Fruit fly (Drosophila melanogaster) whole organism, wandering third instar larva: ENCODE data around the gene rha.

Experiments used
- CG32264 ChIP-seq: fragments of 200-800 bp; sonication (Bioruptor generic); optimal IDR thresholded peaks from 2 replicates; lab custom pipeline; 2016; ENCODE audit warnings: missing biosample characterization, missing genetic modification characterization
- CG9705 ChIP-seq: fragments of 200-800 bp; sonication (Bioruptor generic); optimal IDR thresholded peaks from 2 replicates; lab custom pipeline; 2018; ENCODE audit warnings: missing biosample characterization, mild to moderate bottlenecking, missing genetic modification characterization
- Dfd ChIP-seq: fragments of >200 bp; optimal IDR thresholded peaks from 2 replicates; lab custom pipeline; 2017; ENCODE audit warnings: missing biosample characterization, missing genetic modification characterization
- Dif ChIP-seq: fragments of 200-275, 200-300 bp; sonication (Bioruptor generic); optimal IDR thresholded peaks from 2 replicates; lab custom pipeline; 2018; ENCODE audit warnings: missing biosample characterization, missing genetic modification characterization; ENCODE audit not compliant: partially characterized antibody
- HLH106 ChIP-seq: fragments of 200-800 bp; optimal IDR thresholded peaks from 3 replicates; lab custom pipeline; 2019; ENCODE audit warnings: missing biosample characterization, mild to moderate bottlenecking, missing genetic modification characterization, moderate library complexity
- Hr83 ChIP-seq: fragments of 200-300 bp; sonication (Bioruptor generic); optimal IDR thresholded peaks from 2 replicates; lab custom pipeline; 2016; ENCODE audit warnings: missing biosample characterization, mild to moderate bottlenecking, missing genetic modification characterization, moderate library complexity; ENCODE audit not compliant: poor library complexity, severe bottlenecking
- dl ChIP-seq, 2 experiments: fragments of 175-275, 200-275 bp in 1 of 2; fragments of 200-275 bp in 1 of 2; sonication (Bioruptor generic); optimal IDR thresholded peaks; lab custom pipeline; 2018; ENCODE audit warnings: mild to moderate bottlenecking in 2 of 2, missing biosample characterization in 2 of 2, missing genetic modification characterization in 2 of 2, moderate library complexity in 2 of 2; ENCODE audit not compliant: partially characterized antibody in 2 of 2, insufficient read depth in 1 of 2
- jim ChIP-seq: fragments of 175-275, 200-325 bp; sonication (Bioruptor generic); optimal IDR thresholded peaks from 2 replicates; lab custom pipeline; 2016; ENCODE audit warnings: missing biosample characterization, mild to moderate bottlenecking, missing genetic modification characterization
- lola ChIP-seq: fragments of >200 bp; optimal IDR thresholded peaks from 2 replicates; lab custom pipeline; 2017; ENCODE audit warnings: missing biosample characterization, missing genetic modification characterization
- psq ChIP-seq: fragments of 200-800 bp; sonication (Bioruptor generic); optimal IDR thresholded peaks from 3 replicates; lab custom pipeline; 2017; ENCODE audit warnings: missing biosample characterization, mild to moderate bottlenecking, missing genetic modification characterization, moderate library complexity
- rgr ChIP-seq: fragments of 200-800 bp; sonication (Bioruptor generic); optimal IDR thresholded peaks from 3 replicates; lab custom pipeline; 2016; ENCODE audit warnings: missing biosample characterization, mild to moderate bottlenecking, missing genetic modification characterization
- sv ChIP-seq: fragments of 200-800 bp; sonication (Bioruptor generic); optimal IDR thresholded peaks from 3 replicates; lab custom pipeline; 2016; ENCODE audit warnings: missing biosample characterization, missing genetic modification characterization
- usp ChIP-seq: fragments of >200 bp; optimal IDR thresholded peaks from 2 replicates; lab custom pipeline; 2017; ENCODE audit warnings: missing biosample characterization, missing genetic modification characterization

- no peak for TF ChIP-seq sv (GFP tag; lab: Kevin White, UChicago)
- TF ChIP-seq psq: no peak
- TF ChIP-seq jim (GFP tag; lab: Kevin White, UChicago): no peak
- TF ChIP-seq usp (GFP tag; lab: Kevin White, UChicago): no peak
- no peak for TF ChIP-seq HLH106
- no peak for TF ChIP-seq Hr83 (GFP tag; lab: Kevin White, UChicago)
- no peak for TF ChIP-seq rgr (GFP tag; lab: Kevin White, UChicago)
- TF ChIP-seq CG9705 (GFP tag; lab: Kevin White, UChicago): no peak
- TF ChIP-seq dl (GFP tag; optimal IDR thresholded peaks at IDR 0.05; lab: Kevin White, UChicago; ENCODE audit: insufficient read depth in 1 of 2, partially characterized antibody in 2 of 2): no peak
- TF ChIP-seq CG32264 (GFP tag; lab: Kevin White, UChicago): no peak
- no peak for TF ChIP-seq Dif
- TF ChIP-seq lola (GFP tag; lab: Kevin White, UChicago): no peak
- TF ChIP-seq Dfd (GFP tag; lab: Kevin White, UChicago): no peak
Observed at dm6 chr3R:25322657-25323056, 17.4 kb upstream of the rha start, which contains the start of gene CG10562.
